Fruit fly (Drosophila melanogaster): ENCODE measurements around the gene pcx.
A peak's percentile ranks its signal among the peaks of the same experiment; 100 is the strongest.

Gene pcx

DNA sequence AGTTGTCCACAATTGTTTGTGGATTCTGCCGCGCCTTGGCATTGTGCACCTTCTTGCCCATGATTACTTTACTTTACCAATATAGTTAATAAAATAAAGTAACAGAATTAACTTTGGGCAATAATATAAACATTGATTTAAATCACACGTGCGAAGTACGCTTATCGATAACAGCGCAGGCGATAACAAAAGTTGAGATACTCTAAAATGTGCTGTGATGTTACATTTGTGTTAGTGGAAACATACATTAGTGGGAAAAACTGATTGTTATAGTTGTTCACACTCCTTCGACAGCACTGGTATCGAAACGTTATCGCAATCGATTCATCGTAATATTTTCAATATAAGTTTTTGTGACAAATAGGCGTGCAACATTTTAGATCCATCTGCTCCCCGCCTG lies 16.7 kb downstream of the pcx start, which contains the start of gene kz:
Gene kz (minus strand): TSS at position 194 of the 400 bp plus-strand sequence.
- TF ChIP-seq Abd-B (GFP tag; optimal IDR thresholded peaks at IDR 0.05) (no peak), Myc (optimal IDR thresholded peaks at IDR 0.05) (peak; percentile 61)

DNA sequence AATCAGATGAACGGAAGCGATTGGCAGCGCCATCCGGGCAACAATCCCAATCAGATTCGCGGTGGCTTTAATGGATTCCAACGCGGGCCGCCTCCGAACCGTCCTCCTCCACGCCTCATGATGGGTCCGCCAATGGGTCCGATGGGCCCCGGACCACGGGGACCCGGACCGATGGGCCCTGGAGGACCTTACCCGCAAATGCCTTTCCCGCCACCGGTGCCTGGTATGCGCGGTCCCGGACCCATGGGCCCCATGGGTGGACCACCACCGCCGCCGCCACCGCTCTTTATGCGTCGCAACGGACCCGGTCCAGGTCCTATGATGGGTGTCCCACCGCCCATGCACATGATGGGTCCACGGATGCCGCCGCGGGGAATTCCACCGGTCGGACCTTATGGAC lies 17.8 kb downstream of the pcx start:
- TF ChIP-seq Dfd (GFP tag; optimal IDR thresholded peaks at IDR 0.05) (peak; percentile 99), CG32264 (GFP tag; optimal IDR thresholded peaks at IDR 0.05) (no peak)

dm6 chrX:2244753-2245152 lies 19.7 kb downstream of the pcx start:
- no peak for TF ChIP-seq N (GFP tag; optimal IDR thresholded peaks at IDR 0.05)

- TF ChIP-seq Dfd (GFP tag; optimal IDR thresholded peaks at IDR 0.05) (no peak), psq (GFP tag; optimal IDR thresholded peaks at IDR 0.05) (no peak), ey (GFP tag; optimal IDR thresholded peaks at IDR 0.05) (no peak), dsf (GFP tag; optimal IDR thresholded peaks at IDR 0.05; ENCODE audit: borderline replicate concordance) (no peak), br (GFP tag; optimal IDR thresholded peaks at IDR 0.05) (no peak), foxo (GFP tag; optimal IDR thresholded peaks at IDR 0.05) (no peak), GATAd (GFP tag; optimal IDR thresholded peaks at IDR 0.05) (no peak), Sp1 (GFP tag; optimal IDR thresholded peaks at IDR 0.05) (no peak), Abd-B (GFP tag; optimal IDR thresholded peaks at IDR 0.05) (no peak), brk (GFP tag; optimal IDR thresholded peaks at IDR 0.05) (no peak), sv (GFP tag; optimal IDR thresholded peaks at IDR 0.05) (no peak), Hr78 (GFP tag; optimal IDR thresholded peaks at IDR 0.05) (no peak), usp (GFP tag; optimal IDR thresholded peaks at IDR 0.05) (no peak), HLH106 (tag; optimal IDR thresholded peaks at IDR 0.05) (no peak), Dif (GFP tag; optimal IDR thresholded peaks at IDR 0.05; ENCODE audit: partially characterized antibody) (no peak)
Measured at dm6 chrX:2245931-2246330, 20.8 kb downstream of the pcx start, which contains the start of gene Or2a. Or2a (plus strand) TSS chrX:2246231.

DNA sequence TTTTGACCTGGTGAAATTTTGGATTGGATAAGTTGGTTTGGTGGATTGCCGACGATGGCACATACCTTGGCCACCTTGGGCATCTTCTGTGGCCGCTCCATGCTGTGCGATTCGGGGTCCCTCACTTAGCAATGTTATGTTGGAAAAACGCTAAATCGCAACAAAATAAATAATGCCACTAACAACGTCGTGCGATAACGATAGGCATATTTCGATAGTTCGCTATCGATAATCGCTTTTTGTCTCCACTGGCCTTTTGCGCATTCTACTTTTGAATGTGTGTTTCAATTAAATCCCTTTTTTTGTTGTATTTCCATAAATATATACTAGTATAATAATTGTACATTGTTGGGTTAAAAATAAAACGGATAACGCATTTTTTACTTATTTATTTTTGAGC lies 24.7 kb downstream of the pcx start, which contains the start of gene crn:
Gene crn (minus strand): TSS at position 221 of the 400 bp plus-strand sequence.
- TF ChIP-seq dsf (GFP tag; optimal IDR thresholded peaks at IDR 0.05; ENCODE audit: borderline replicate concordance) (no peak), Vsx2 (GFP tag; optimal IDR thresholded peaks at IDR 0.05; ENCODE audit: partially characterized antibody) (no peak)

dm6 chrX:2251688-2252087 lies 26.6 kb downstream of the pcx start, which contains the start of gene CG3191:
CG3191 (minus strand) TSS chrX:2251993.
- no peak for TF ChIP-seq br (GFP tag; optimal IDR thresholded peaks at IDR 0.05)
- no peak for TF ChIP-seq h (GFP tag; optimal IDR thresholded peaks at IDR 0.05)
- TF ChIP-seq N (GFP tag; optimal IDR thresholded peaks at IDR 0.05): no peak
- TF ChIP-seq psq (GFP tag; optimal IDR thresholded peaks at IDR 0.05): no peak
- no peak for TF ChIP-seq jim (GFP tag; optimal IDR thresholded peaks at IDR 0.05)
- no peak for TF ChIP-seq Dfd (GFP tag; optimal IDR thresholded peaks at IDR 0.05)
- TF ChIP-seq CG32264 (GFP tag; optimal IDR thresholded peaks at IDR 0.05): no peak
- TF ChIP-seq dsf (GFP tag; optimal IDR thresholded peaks at IDR 0.05; ENCODE audit: borderline replicate concordance): no peak
- no peak for TF ChIP-seq CrebA (GFP tag; optimal IDR thresholded peaks at IDR 0.05; ENCODE audit: borderline replicate concordance)
- TF ChIP-seq HLH106 (tag; optimal IDR thresholded peaks at IDR 0.05): no peak
- no peak for TF ChIP-seq Hr78 (GFP tag; optimal IDR thresholded peaks at IDR 0.05)
- TF ChIP-seq brk (GFP tag; optimal IDR thresholded peaks at IDR 0.05): no peak
- TF ChIP-seq Mio (GFP tag; optimal IDR thresholded peaks at IDR 0.05): no peak
- TF ChIP-seq OdsH (GFP tag; optimal IDR thresholded peaks at IDR 0.05): no peak
- no peak for TF ChIP-seq GATAd (GFP tag; optimal IDR thresholded peaks at IDR 0.05)
- no peak for TF ChIP-seq lola (GFP tag; optimal IDR thresholded peaks at IDR 0.05)
- TF ChIP-seq Jra (GFP tag; optimal IDR thresholded peaks at IDR 0.05): no peak
- no peak for TF ChIP-seq Abd-B (GFP tag; optimal IDR thresholded peaks at IDR 0.05)

dm6 chrX:2254020-2254626 lies 29.0 kb downstream of the pcx start, which contains the start of gene CG3091:
CG3091 (minus strand) TSS chrX:2254197.
- no peak for TF ChIP-seq CG9705 (GFP tag; optimal IDR thresholded peaks at IDR 0.05)
- TF ChIP-seq jim (GFP tag; optimal IDR thresholded peaks at IDR 0.05): no peak
- TF ChIP-seq h (GFP tag; optimal IDR thresholded peaks at IDR 0.05): peak; percentile 16
- no peak for TF ChIP-seq Hr78 (GFP tag; optimal IDR thresholded peaks at IDR 0.05)
- no peak for TF ChIP-seq psq (GFP tag; optimal IDR thresholded peaks at IDR 0.05)
- no peak for TF ChIP-seq Mio (GFP tag; optimal IDR thresholded peaks at IDR 0.05)
- no peak for TF ChIP-seq ey (GFP tag; optimal IDR thresholded peaks at IDR 0.05)
- TF ChIP-seq dsf (GFP tag; optimal IDR thresholded peaks at IDR 0.05; ENCODE audit: borderline replicate concordance): no peak

Measured in whole organism, wandering third instar larva.